Worm (Caenorhabditis elegans) whole organism, L2 larva: ENCODE data around the gene R03E9.2.

Experiments
- C34F6.9 ChIP-seq: fragments of 150-350 bp; optimal IDR thresholded peaks from 2 replicates; lab custom pipeline; 2014; ENCODE audit warnings: missing biosample characterization, missing genetic modification characterization
- F13H6.1 ChIP-seq: sonication (generic microtip); optimal IDR thresholded peaks from 2 replicates; lab custom pipeline; 2016; ENCODE audit warnings: missing genetic modification characterization, missing compliant biosample characterization
- R02D3.7 ChIP-seq: fragments of 150-350 bp; optimal IDR thresholded peaks from 2 replicates; lab custom pipeline; 2014; ENCODE audit warnings: missing biosample characterization, missing genetic modification characterization
- Y55F3AM.14 ChIP-seq: fragments of 200-800 bp; sonication (Bioruptor generic); optimal IDR thresholded peaks from 2 replicates; lab custom pipeline; 2018; ENCODE audit warnings: mild to moderate bottlenecking, missing genetic modification characterization, missing compliant biosample characterization
- ZK546.5 ChIP-seq: sonication (generic microtip); optimal IDR thresholded peaks from 2 replicates; lab custom pipeline; 2017; ENCODE audit warnings: missing biosample characterization, missing genetic modification characterization
- alr-1 ChIP-seq: fragments of 150-350 bp; optimal IDR thresholded peaks from 2 replicates; lab custom pipeline; 2014; ENCODE audit warnings: missing biosample characterization, missing genetic modification characterization
- aly-2 ChIP-seq: fragments of 150-350 bp; optimal IDR thresholded peaks from 2 replicates; lab custom pipeline; 2014; ENCODE audit warnings: missing biosample characterization, missing genetic modification characterization
- ama-1 ChIP-seq: fragments of 150-350 bp; optimal IDR thresholded peaks from 2 replicates; lab custom pipeline; 2018; ENCODE audit warnings: inconsistent platforms
- blmp-1 ChIP-seq: sonication (generic microtip); optimal IDR thresholded peaks from 2 replicates; lab custom pipeline; 2017; ENCODE audit warnings: missing genetic modification characterization, mild to moderate bottlenecking, missing compliant biosample characterization, antibody characterized with exemption, moderate library complexity; ENCODE audit not compliant: insufficient read depth
- ceh-16 ChIP-seq: fragments of 150-350 bp; optimal IDR thresholded peaks from 2 replicates; lab custom pipeline; 2014; ENCODE audit warnings: missing biosample characterization, missing genetic modification characterization
- ceh-82 ChIP-seq: fragments of 150-350 bp; optimal IDR thresholded peaks from 2 replicates; lab custom pipeline; 2014; ENCODE audit warnings: missing biosample characterization, missing genetic modification characterization
- crh-2 ChIP-seq: sonication (generic microtip); optimal IDR thresholded peaks from 2 replicates; lab custom pipeline; 2017; ENCODE audit warnings: missing biosample characterization, missing genetic modification characterization
- dmd-4 ChIP-seq: sonication (generic microtip); optimal IDR thresholded peaks from 2 replicates; lab custom pipeline; 2017; ENCODE audit warnings: missing biosample characterization, missing genetic modification characterization
- egl-27 ChIP-seq: sonication (generic microtip); optimal IDR thresholded peaks from 3 replicates; lab custom pipeline; 2017; ENCODE audit warnings: missing biosample characterization, missing genetic modification reagents, missing genetic modification characterization
- elt-1 ChIP-seq: fragments of 150-350 bp; optimal IDR thresholded peaks from 2 replicates; lab custom pipeline; 2014; ENCODE audit warnings: missing biosample characterization, missing genetic modification characterization
- elt-3 ChIP-seq: sonication (generic microtip); optimal IDR thresholded peaks from 2 replicates; lab custom pipeline; 2017; ENCODE audit warnings: missing biosample characterization, missing genetic modification characterization
- fos-1 ChIP-seq: fragments of 150-350 bp; optimal IDR thresholded peaks from 2 replicates; lab custom pipeline; 2014; ENCODE audit warnings: missing biosample characterization, missing genetic modification characterization
- lin-11 ChIP-seq: fragments of 150-350 bp; sonication (generic microtip); optimal IDR thresholded peaks from 2 replicates; lab custom pipeline; 2014; ENCODE audit warnings: missing biosample characterization, missing genetic modification characterization, inconsistent platforms, mixed read lengths
- lin-39 ChIP-seq: fragments of 150-350 bp; optimal IDR thresholded peaks from 2 replicates; lab custom pipeline; 2014; ENCODE audit warnings: missing biosample characterization, missing genetic modification reagents, missing genetic modification characterization
- lsy-2 ChIP-seq, 2 experiments: fragments of 150-350 bp in 1 of 2; sonication (generic microtip) in 1 of 2; optimal IDR thresholded peaks; 2 replicates each; lab custom pipeline; 2014 to 2017; ENCODE audit warnings: missing biosample characterization in 2 of 2, missing genetic modification characterization in 2 of 2
- mab-5 ChIP-seq: fragments of 150-350 bp; optimal IDR thresholded peaks from 2 replicates; lab custom pipeline; 2014; ENCODE audit warnings: missing biosample characterization, missing genetic modification characterization
- mdl-1 ChIP-seq, 2 experiments: fragments of 150-350 bp in 1 of 2; sonication (generic microtip) in 1 of 2; optimal IDR thresholded peaks; 2 replicates each; lab custom pipeline; 2017; ENCODE audit warnings: missing biosample characterization in 2 of 2, missing genetic modification characterization in 2 of 2
- nhr-10 ChIP-seq: sonication (generic microtip); optimal IDR thresholded peaks from 2 replicates; lab custom pipeline; 2017; ENCODE audit warnings: missing biosample characterization, missing genetic modification characterization
- nhr-12 ChIP-seq: fragments of 150-350 bp; optimal IDR thresholded peaks from 2 replicates; lab custom pipeline; 2014; ENCODE audit warnings: missing biosample characterization, missing genetic modification characterization
- nhr-129 ChIP-seq: fragments of 150-350 bp; optimal IDR thresholded peaks from 2 replicates; lab custom pipeline; 2014; ENCODE audit warnings: missing biosample characterization, missing genetic modification characterization
- nhr-21 ChIP-seq: fragments of 150-350 bp; optimal IDR thresholded peaks from 2 replicates; lab custom pipeline; 2014; ENCODE audit warnings: missing biosample characterization, missing genetic modification characterization
- nhr-23 ChIP-seq: fragments of 150-350 bp; optimal IDR thresholded peaks from 2 replicates; lab custom pipeline; 2014; ENCODE audit warnings: missing biosample characterization, missing genetic modification reagents, missing genetic modification characterization
- nhr-237 ChIP-seq: fragments of 150-350 bp; optimal IDR thresholded peaks from 2 replicates; lab custom pipeline; 2014; ENCODE audit warnings: missing biosample characterization, missing genetic modification characterization
- nhr-25 ChIP-seq: fragments of 150-350 bp; sonication (generic microtip); optimal IDR thresholded peaks from 3 replicates; lab custom pipeline; 2014; ENCODE audit warnings: missing biosample characterization, missing genetic modification characterization
- nhr-6 ChIP-seq: fragments of 150-350 bp; optimal IDR thresholded peaks from 2 replicates; lab custom pipeline; 2014; ENCODE audit warnings: missing biosample characterization, missing genetic modification characterization
- nhr-77 ChIP-seq: fragments of 150-350 bp; optimal IDR thresholded peaks from 2 replicates; lab custom pipeline; 2014; ENCODE audit warnings: missing biosample characterization, missing genetic modification characterization
- peb-1 ChIP-seq: fragments of 150-350 bp; optimal IDR thresholded peaks from 2 replicates; lab custom pipeline; 2014; ENCODE audit warnings: missing biosample characterization, missing genetic modification characterization
- sma-9 ChIP-seq, 2 experiments: fragments of 150-350 bp in 1 of 2; sonication (generic microtip) in 1 of 2; optimal IDR thresholded peaks; 2 replicates each; lab custom pipeline; 2014 to 2016; ENCODE audit warnings: missing genetic modification characterization in 2 of 2, mild to moderate bottlenecking in 1 of 2, missing biosample characterization in 1 of 2, missing compliant biosample characterization in 1 of 2, missing genetic modification reagents in 1 of 2, moderate library complexity in 1 of 2
- snpc-4 ChIP-seq: fragments of 150-350 bp; optimal IDR thresholded peaks from 2 replicates; lab custom pipeline; 2014; ENCODE audit warnings: missing biosample characterization, missing genetic modification characterization
- unc-39 ChIP-seq: fragments of 150-350 bp; optimal IDR thresholded peaks from 2 replicates; lab custom pipeline; 2014; ENCODE audit warnings: missing biosample characterization, missing genetic modification characterization
- unc-55 ChIP-seq: fragments of 150-350 bp; sonication (generic microtip); optimal IDR thresholded peaks from 3 replicates; lab custom pipeline; 2014; ENCODE audit warnings: missing biosample characterization, missing genetic modification reagents, missing genetic modification characterization
- unc-62 ChIP-seq: fragments of 150-350 bp; optimal IDR thresholded peaks from 2 replicates; lab custom pipeline; 2014; ENCODE audit warnings: missing biosample characterization, missing genetic modification reagents, missing genetic modification characterization
- zag-1 ChIP-seq: fragments of 150-350 bp; optimal IDR thresholded peaks from 2 replicates; lab custom pipeline; 2014; ENCODE audit warnings: missing biosample characterization, missing genetic modification characterization
- ztf-11 ChIP-seq: sonication (generic microtip); optimal IDR thresholded peaks from 2 replicates; lab custom pipeline; 2017; ENCODE audit warnings: missing biosample characterization, missing genetic modification characterization

R03E9.2 gene

ce11 chrX:6729593-6729992 is 3.5 kb downstream of the R03E9.2 start, which contains the start of gene K11G12.6:
TSS of gene K11G12.6 (minus strand) at chrX:6729657.
- peak; percentile 55 for TF ChIP-seq C34F6.9 (tag; lab: Kevin White, UChicago)
- TF ChIP-seq unc-55 (GFP tag; lab: Kevin White, UChicago): peak; percentile 10
- TF ChIP-seq crh-2: peak; percentile 20
- TF ChIP-seq unc-39 (tag; lab: Kevin White, UChicago): no peak
- no peak for TF ChIP-seq mab-5
- no peak for TF ChIP-seq F13H6.1 (tag; lab: Kevin White, UChicago)
- TF ChIP-seq zag-1: peak; percentile 36
- peak; percentile 61 for TF ChIP-seq nhr-129 (tag; lab: Kevin White, UChicago)
- no peak for TF ChIP-seq ceh-16 (tag; lab: Kevin White, UChicago)
- TF ChIP-seq mdl-1 (tag; optimal IDR thresholded peaks at IDR 0.05; lab: Kevin White, UChicago): peak; percentile 3 to 65
- no peak for TF ChIP-seq nhr-10 (tag; lab: Kevin White, UChicago)
- TF ChIP-seq R02D3.7 (tag; lab: Kevin White, UChicago): no peak
- no peak for TF ChIP-seq peb-1 (tag; lab: Kevin White, UChicago)
- no peak for TF ChIP-seq alr-1 (tag; lab: Kevin White, UChicago)
- TF ChIP-seq sma-9 (GFP tag; optimal IDR thresholded peaks at IDR 0.05; lab: Kevin White, UChicago): peak; percentile 27
- no peak for TF ChIP-seq sma-9 (tag; optimal IDR thresholded peaks at IDR 0.05; lab: Kevin White, UChicago)
- peak in 1 of 2 experiments; percentile 41 for TF ChIP-seq lsy-2 (tag; optimal IDR thresholded peaks at IDR 0.05; lab: Kevin White, UChicago)
- no peak for TF ChIP-seq lin-39 (tag; lab: Kevin White, UChicago)
- TF ChIP-seq ama-1: no peak
- no peak for TF ChIP-seq nhr-77
- TF ChIP-seq nhr-6 (tag; lab: Kevin White, UChicago): no peak

- TF ChIP-seq elt-1 (no peak), C34F6.9 (tag; lab: Kevin White, UChicago) (peak; percentile 33), crh-2 (peak; percentile 42), snpc-4 (no peak), nhr-21 (tag; lab: Kevin White, UChicago) (no peak), fos-1 (tag; lab: Kevin White, UChicago) (peak; percentile 23), lin-11 (tag; lab: Kevin White, UChicago) (no peak), aly-2 (tag; lab: Kevin White, UChicago) (no peak), blmp-1 (tag; lab: Kevin White, UChicago) (no peak), nhr-237 (no peak), elt-3 (no peak), mdl-1 (tag; optimal IDR thresholded peaks at IDR 0.05; lab: Kevin White, UChicago) (peak; percentile 65 to 70), F13H6.1 (tag; lab: Kevin White, UChicago) (no peak), ztf-11 (no peak), sma-9 (GFP tag; optimal IDR thresholded peaks at IDR 0.05; lab: Kevin White, UChicago) (peak; percentile 26), sma-9 (tag; optimal IDR thresholded peaks at IDR 0.05; lab: Kevin White, UChicago) (no peak), ceh-82 (tag; lab: Kevin White, UChicago) (no peak), ZK546.5 (tag; lab: Kevin White, UChicago) (no peak), unc-55 (GFP tag; lab: Kevin White, UChicago) (peak; percentile 55), nhr-129 (tag; lab: Kevin White, UChicago) (peak; percentile 38), dmd-4 (tag; lab: Kevin White, UChicago) (no peak)
These were observed 4.2 kb downstream of the R03E9.2 start for ce11 chrX:6728820-6729396.

ce11 chrX:6725260-6725718 is 7.8 kb downstream of the R03E9.2 start, which contains the start of gene slc-25A10:
TSS of gene slc-25A10 (minus strand) at chrX:6725668.
- TF ChIP-seq nhr-12 (tag; lab: Kevin White, UChicago) (no peak), blmp-1 (tag; lab: Kevin White, UChicago) (no peak), Y55F3AM.14 (no peak), peb-1 (tag; lab: Kevin White, UChicago) (no peak), nhr-23 (no peak), lin-11 (tag; lab: Kevin White, UChicago) (no peak), ztf-11 (no peak), zag-1 (no peak), nhr-6 (tag; lab: Kevin White, UChicago) (no peak), unc-55 (GFP tag; lab: Kevin White, UChicago) (no peak), unc-62 (GFP tag; lab: Kevin White, UChicago) (no peak), elt-1 (no peak), mdl-1 (tag; optimal IDR thresholded peaks at IDR 0.05; lab: Kevin White, UChicago) (no peak), F13H6.1 (tag; lab: Kevin White, UChicago) (no peak), mab-5 (no peak), egl-27 (no peak), nhr-25 (tag; lab: Kevin White, UChicago) (no peak), ama-1 (no peak)
